Worm (Caenorhabditis elegans) whole organism, midembryonic: Measurements from ENCODE around the gene srab-2.

Experiments used
- flt-1 ChIP-seq: fragments of 200-800 bp; sonication (Bioruptor generic); IDR thresholded peaks from 2 replicates; pipeline ENCODE4 v1.3.6; 2022; ENCODE audit warnings: missing genetic modification characterization, missing compliant biosample characterization
- ztf-23 ChIP-seq: fragments of 200-800 bp; sonication (Bioruptor generic); IDR thresholded peaks from 2 replicates; pipeline ENCODE4 v1.3.6; 2022; ENCODE audit warnings: missing genetic modification reagents, missing genetic modification characterization, missing compliant biosample characterization

DNA sequence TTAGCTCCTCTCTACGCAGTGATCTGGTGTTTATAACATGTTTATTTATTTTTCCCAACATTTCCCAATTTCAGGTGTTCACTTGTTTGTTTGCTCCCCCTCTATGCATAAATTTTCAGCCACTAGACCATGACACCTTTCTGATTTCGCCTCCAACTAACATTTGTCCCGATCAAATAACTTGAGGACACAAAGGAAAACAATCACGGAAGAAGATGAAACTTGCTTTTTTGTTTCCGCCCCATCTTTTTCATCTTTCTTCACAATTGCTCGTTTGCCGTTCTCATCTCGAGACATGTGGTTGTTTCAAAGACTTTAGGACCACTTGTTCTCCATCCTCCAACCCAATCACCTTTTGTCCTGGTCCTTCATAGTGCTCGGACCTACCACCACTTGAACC, 22.0 kb upstream of the srab-2 start, which contains the start of gene F14F9.5:
- TF ChIP-seq flt-1 (GFP tag; lab: Robert Waterston, UW) (no peak), ztf-23 (GFP tag; lab: Robert Waterston, UW) (no peak)
